Worm (Caenorhabditis elegans): Measurements from ENCODE around the gene ZK512.2.

DNA sequence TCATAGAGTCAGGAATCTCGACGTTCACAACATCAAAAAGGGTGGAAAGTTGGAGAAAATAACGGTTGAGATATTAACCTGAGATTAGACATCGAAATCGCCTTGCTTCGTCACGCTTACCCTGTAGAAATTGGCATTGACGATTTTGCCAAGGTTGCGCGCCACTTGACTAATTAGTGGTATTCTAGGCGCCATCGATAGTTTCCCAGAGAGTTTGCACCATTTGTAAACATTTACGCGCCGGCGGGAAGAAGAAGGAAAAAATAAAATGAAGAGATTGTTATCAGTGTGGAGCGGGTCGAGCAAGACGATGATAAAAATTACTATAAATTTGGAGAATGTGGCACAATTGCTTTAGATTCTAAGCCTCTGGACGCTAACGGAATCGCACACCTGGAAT, 34.3 kb downstream of the ZK512.2 start:
- no peak for TF ChIP-seq nhr-237 (tag; optimal IDR thresholded peaks at IDR 0.05)
- TF ChIP-seq mab-5 (tag; optimal IDR thresholded peaks at IDR 0.05), result no peak
- TF ChIP-seq blmp-1 (tag; optimal IDR thresholded peaks at IDR 0.05; ENCODE audit: insufficient read depth), result no peak
- TF ChIP-seq R02D3.7 (tag; optimal IDR thresholded peaks at IDR 0.05), result no peak
- TF ChIP-seq nhr-11 (tag; optimal IDR thresholded peaks at IDR 0.05), result no peak
- TF ChIP-seq ztf-11 (tag; optimal IDR thresholded peaks at IDR 0.05), result no peak

Data from whole organism, L2 larva.